Fruit fly (Drosophila melanogaster) whole organism, embryonic: ENCODE results near the gene DNAlig4.

Source experiments
- Antp ChIP-seq: fragments of 200-800 bp; sonication (Bioruptor generic); optimal IDR thresholded peaks from 3 replicates; lab custom pipeline; 2016; ENCODE audit warnings: missing biosample characterization, missing genetic modification characterization
- Bdp1 ChIP-seq: fragments of 200-800 bp; sonication (Bioruptor generic); optimal IDR thresholded peaks from 3 replicates; lab custom pipeline; 2016; ENCODE audit warnings: missing biosample characterization, missing genetic modification characterization
- CG11695 ChIP-seq: fragments of 200-800 bp; sonication (Bioruptor generic); IDR thresholded peaks from 3 replicates; pipeline ENCODE4 v1.3.6; 2022; ENCODE audit warnings: missing biosample characterization, missing genetic modification characterization
- CG1233 ChIP-seq: fragments of 200-800 bp; sonication (Bioruptor generic); optimal IDR thresholded peaks from 4 replicates; lab custom pipeline; 2018; ENCODE audit warnings: missing biosample characterization, mild to moderate bottlenecking, missing genetic modification characterization
- CG12659 ChIP-seq: fragments of 200-800 bp; sonication (Bioruptor generic); optimal IDR thresholded peaks from 3 replicates; lab custom pipeline; 2017; ENCODE audit warnings: mild to moderate bottlenecking, missing biosample characterization, missing genetic modification reagents, missing genetic modification characterization
- CG12769 ChIP-seq: fragments of 200-800 bp; sonication (Bioruptor generic); optimal IDR thresholded peaks from 2 replicates; lab custom pipeline; 2019; ENCODE audit warnings: missing biosample characterization, mild to moderate bottlenecking, missing genetic modification characterization, moderate library complexity
- CG1602 ChIP-seq: fragments of 200-800 bp; sonication (Bioruptor generic); optimal IDR thresholded peaks from 3 replicates; lab custom pipeline; 2016; ENCODE audit warnings: missing biosample characterization, missing genetic modification characterization
- CG17359 ChIP-seq: fragments of 200-800 bp; sonication (Bioruptor generic); optimal IDR thresholded peaks from 3 replicates; lab custom pipeline; 2018; ENCODE audit warnings: missing biosample characterization, mild to moderate bottlenecking, missing genetic modification characterization, moderate library complexity
- CG17568 ChIP-seq: fragments of 200-800 bp; sonication (Bioruptor generic); optimal IDR thresholded peaks from 2 replicates; lab custom pipeline; 2018; ENCODE audit warnings: missing biosample characterization, mild to moderate bottlenecking, missing genetic modification characterization, moderate library complexity
- CG17829 ChIP-seq: fragments of 200-800 bp; optimal IDR thresholded peaks from 2 replicates; lab custom pipeline; 2019; ENCODE audit warnings: missing biosample characterization, mild to moderate bottlenecking, missing genetic modification characterization, moderate library complexity
- CG2120 ChIP-seq: fragments of 200-800 bp; sonication (Bioruptor generic); optimal IDR thresholded peaks from 3 replicates; lab custom pipeline; 2016; ENCODE audit warnings: missing biosample characterization, missing genetic modification characterization
- CG2678 ChIP-seq: fragments of 200-800 bp; sonication (Bioruptor generic); optimal IDR thresholded peaks from 3 replicates; lab custom pipeline; 2019; ENCODE audit warnings: missing biosample characterization, mild to moderate bottlenecking, missing genetic modification characterization, moderate library complexity
- CG34376 ChIP-seq: fragments of 200-800 bp; sonication (Bioruptor generic); optimal IDR thresholded peaks from 2 replicates; lab custom pipeline; 2018; ENCODE audit warnings: missing biosample characterization, mild to moderate bottlenecking, missing genetic modification characterization
- CG4328 ChIP-seq: fragments of 200-800 bp; sonication (Bioruptor generic); optimal IDR thresholded peaks from 3 replicates; lab custom pipeline; 2017; ENCODE audit warnings: missing biosample characterization, missing genetic modification reagents, missing genetic modification characterization
- CG4360 ChIP-seq: fragments of 200-800 bp; sonication (Bioruptor generic); IDR thresholded peaks from 2 replicates; pipeline ENCODE4 v1.3.6; 2022; ENCODE audit warnings: missing biosample characterization, missing genetic modification characterization
- CG6175 ChIP-seq: fragments of 200-800 bp; sonication (Bioruptor generic); IDR thresholded peaks from 3 replicates; pipeline ENCODE4 v1.3.6; 2022; ENCODE audit warnings: missing biosample characterization, missing genetic modification characterization
- CG6272 ChIP-seq: fragments of 200-800 bp; sonication (Bioruptor generic); IDR thresholded peaks from 2 replicates; pipeline ENCODE4 v1.3.6; 2022; ENCODE audit warnings: missing biosample characterization, missing genetic modification characterization
- CG6689 ChIP-seq: fragments of 200-800 bp; sonication (Bioruptor generic); IDR thresholded peaks from 2 replicates; pipeline ENCODE4 v1.3.6; 2022; ENCODE audit warnings: missing biosample characterization, missing genetic modification characterization
- CG6813 ChIP-seq: fragments of 200-800 bp; sonication (Bioruptor generic); optimal IDR thresholded peaks from 2 replicates; lab custom pipeline; 2017; ENCODE audit warnings: missing biosample characterization, missing genetic modification characterization, mild to moderate bottlenecking, moderate library complexity, missing genetic modification reagents
- CG9817 ChIP-seq: fragments of 200-800 bp; sonication (Bioruptor generic); optimal IDR thresholded peaks from 2 replicates; lab custom pipeline; 2018; ENCODE audit warnings: missing biosample characterization, mild to moderate bottlenecking, missing genetic modification characterization, moderate library complexity
- CG9932 ChIP-seq: fragments of 200-800 bp; sonication (Bioruptor generic); IDR thresholded peaks from 2 replicates; pipeline ENCODE4 v1.3.6; 2022; ENCODE audit warnings: missing biosample characterization, missing genetic modification characterization
- CrebB ChIP-seq: fragments of 200-800 bp; sonication (Bioruptor generic); optimal IDR thresholded peaks from 3 replicates; lab custom pipeline; 2018; ENCODE audit warnings: missing biosample characterization, mild to moderate bottlenecking, missing genetic modification characterization
- Dip3 ChIP-seq: fragments of 200-800 bp; sonication (Bioruptor generic); optimal IDR thresholded peaks from 3 replicates; lab custom pipeline; 2016; ENCODE audit warnings: missing biosample characterization, missing genetic modification characterization
- HLH4C ChIP-seq: fragments of 200-800 bp; sonication (Bioruptor generic); IDR thresholded peaks from 3 replicates; pipeline ENCODE4 v1.3.6; 2022; ENCODE audit warnings: missing biosample characterization, missing genetic modification characterization; ENCODE audit not compliant: partially characterized antibody
- Hmr ChIP-seq: fragments of 200-800 bp; sonication (Bioruptor generic); optimal IDR thresholded peaks from 3 replicates; lab custom pipeline; 2017; ENCODE audit warnings: mild to moderate bottlenecking, missing biosample characterization, missing genetic modification reagents, missing genetic modification characterization
- Mad ChIP-seq: fragments of 200-800 bp; sonication (Bioruptor generic); optimal IDR thresholded peaks from 2 replicates; lab custom pipeline; 2016; ENCODE audit warnings: missing biosample characterization, missing genetic modification characterization
- Med ChIP-seq: fragments of 200-800 bp; sonication (Bioruptor generic); peaks from one replicate; lab custom pipeline; 2016; ENCODE audit warnings: missing biosample characterization, missing genetic modification characterization, mild to moderate bottlenecking, inconsistent platforms, moderate library complexity
- Meics ChIP-seq: fragments of 200-800 bp; sonication (Bioruptor generic); optimal IDR thresholded peaks from 2 replicates; lab custom pipeline; 2017; ENCODE audit warnings: missing biosample characterization, mild to moderate bottlenecking, missing genetic modification characterization
- NFAT ChIP-seq: fragments of 200-800 bp; sonication (Bioruptor generic); IDR thresholded peaks from 2 replicates; pipeline ENCODE4 v1.3.6; 2022; ENCODE audit warnings: missing biosample characterization, missing genetic modification characterization
- Nf-YA ChIP-seq: fragments of 200-800 bp; sonication (Bioruptor generic); IDR thresholded peaks from 2 replicates; pipeline ENCODE4 v1.3.6; 2022; ENCODE audit warnings: missing biosample characterization, missing genetic modification characterization
- Nf-YB ChIP-seq: fragments of 200-800 bp; sonication (Bioruptor generic); optimal IDR thresholded peaks from 3 replicates; lab custom pipeline; 2019; ENCODE audit warnings: missing biosample characterization, mild to moderate bottlenecking, missing genetic modification characterization, moderate library complexity
- Opbp ChIP-seq: fragments of 200-800 bp; sonication (Bioruptor generic); IDR thresholded peaks from 3 replicates; pipeline ENCODE4 v1.3.6; 2022; ENCODE audit warnings: missing biosample characterization, missing genetic modification characterization; ENCODE audit not compliant: partially characterized antibody
- Poxn ChIP-seq: fragments of 200-800 bp; sonication (Bioruptor generic); IDR thresholded peaks from 2 replicates; pipeline ENCODE4 v1.3.6; 2022; ENCODE audit warnings: missing biosample characterization, missing genetic modification characterization
- Rfx ChIP-seq: fragments of 200-800 bp; sonication (Bioruptor generic); IDR thresholded peaks from 2 replicates; pipeline ENCODE4 v1.3.6; 2022; ENCODE audit warnings: missing biosample characterization, missing genetic modification characterization
- Sox100B ChIP-seq: fragments of 200-800 bp; sonication (Bioruptor generic); optimal IDR thresholded peaks from 3 replicates; lab custom pipeline; 2018; ENCODE audit warnings: missing biosample characterization, mild to moderate bottlenecking, missing genetic modification characterization
- Stat92E ChIP-seq, 3 experiments: fragments of >200 bp in 2 of 3; fragments of 200-800 bp in 1 of 3; sonication (Bioruptor generic) in 1 of 3; optimal IDR thresholded peaks; 2 replicates each; lab custom pipeline; 2017 to 2019; ENCODE audit warnings: missing biosample characterization in 3 of 3, missing genetic modification characterization in 3 of 3, mild to moderate bottlenecking in 1 of 3, moderate library complexity in 1 of 3
- ab ChIP-seq: fragments of 200-800 bp; sonication (Bioruptor generic); optimal IDR thresholded peaks from 2 replicates; lab custom pipeline; 2016; ENCODE audit warnings: missing biosample characterization, missing genetic modification characterization
- ci ChIP-seq: fragments of 200-800 bp; sonication (Bioruptor generic); IDR thresholded peaks from 3 replicates; pipeline ENCODE4 v1.3.6; 2022; ENCODE audit warnings: missing biosample characterization, missing genetic modification characterization
- corto ChIP-seq: fragments of 200-800 bp; sonication (Bioruptor generic); optimal IDR thresholded peaks from 2 replicates; lab custom pipeline; 2016; ENCODE audit warnings: missing biosample characterization, mild to moderate bottlenecking, missing genetic modification characterization, moderate library complexity
- croc ChIP-seq: fragments of 200-800 bp; sonication (Bioruptor generic); conservative IDR thresholded peaks from 3 replicates; pipeline ENCODE4 v1.3.6; 2022; ENCODE audit warnings: missing biosample characterization, missing genetic modification characterization
- cwo ChIP-seq: fragments of 200-800 bp; sonication (Bioruptor generic); optimal IDR thresholded peaks from 3 replicates; lab custom pipeline; 2017; ENCODE audit warnings: missing biosample characterization, missing genetic modification characterization, mild to moderate bottlenecking, moderate library complexity, missing genetic modification reagents
- dpn ChIP-seq, 2 experiments: fragments of 200-800 bp; sonication (Bioruptor generic); optimal IDR thresholded peaks; 3 replicates each; lab custom pipeline; 2016; ENCODE audit warnings: missing biosample characterization in 2 of 2, missing genetic modification characterization in 2 of 2
- ham ChIP-seq: fragments of 200-800 bp; sonication (Bioruptor generic); IDR thresholded peaks from 2 replicates; pipeline ENCODE4 v1.3.6; 2022; ENCODE audit warnings: missing biosample characterization, missing genetic modification characterization
- inv ChIP-seq: fragments of 200-800 bp; sonication (Bioruptor generic); IDR thresholded peaks from 2 replicates; pipeline ENCODE4 v1.3.6; 2022; ENCODE audit warnings: missing biosample characterization, missing genetic modification characterization; ENCODE audit not compliant: partially characterized antibody
- ken ChIP-seq: fragments of 200-800 bp; sonication (Bioruptor generic); IDR thresholded peaks from 3 replicates; pipeline ENCODE4 v1.3.6; 2022; ENCODE audit warnings: missing biosample characterization, missing genetic modification characterization
- so ChIP-seq: fragments of 200-800 bp; sonication (Bioruptor generic); IDR thresholded peaks from 3 replicates; pipeline ENCODE4 v1.3.6; 2022; ENCODE audit warnings: missing biosample characterization, missing genetic modification characterization
- sug ChIP-seq: fragments of 200-800 bp; optimal IDR thresholded peaks from 2 replicates; lab custom pipeline; 2019; ENCODE audit warnings: missing biosample characterization, mild to moderate bottlenecking, missing genetic modification characterization, moderate library complexity
- tap ChIP-seq: fragments of 200-800 bp; optimal IDR thresholded peaks from 3 replicates; lab custom pipeline; 2019; ENCODE audit warnings: missing biosample characterization, mild to moderate bottlenecking, missing genetic modification characterization, moderate library complexity
- tna ChIP-seq: fragments of 200-800 bp; sonication (Bioruptor generic); IDR thresholded peaks from 2 replicates; pipeline ENCODE4 v1.3.6; 2022; ENCODE audit warnings: missing biosample characterization, missing genetic modification characterization; ENCODE audit not compliant: partially characterized antibody
- toy ChIP-seq: fragments of 200-800 bp; sonication (Bioruptor generic); IDR thresholded peaks from 2 replicates; pipeline ENCODE4 v1.3.6; 2022; ENCODE audit warnings: missing biosample characterization, missing genetic modification characterization

DNAlig4 gene

DNA sequence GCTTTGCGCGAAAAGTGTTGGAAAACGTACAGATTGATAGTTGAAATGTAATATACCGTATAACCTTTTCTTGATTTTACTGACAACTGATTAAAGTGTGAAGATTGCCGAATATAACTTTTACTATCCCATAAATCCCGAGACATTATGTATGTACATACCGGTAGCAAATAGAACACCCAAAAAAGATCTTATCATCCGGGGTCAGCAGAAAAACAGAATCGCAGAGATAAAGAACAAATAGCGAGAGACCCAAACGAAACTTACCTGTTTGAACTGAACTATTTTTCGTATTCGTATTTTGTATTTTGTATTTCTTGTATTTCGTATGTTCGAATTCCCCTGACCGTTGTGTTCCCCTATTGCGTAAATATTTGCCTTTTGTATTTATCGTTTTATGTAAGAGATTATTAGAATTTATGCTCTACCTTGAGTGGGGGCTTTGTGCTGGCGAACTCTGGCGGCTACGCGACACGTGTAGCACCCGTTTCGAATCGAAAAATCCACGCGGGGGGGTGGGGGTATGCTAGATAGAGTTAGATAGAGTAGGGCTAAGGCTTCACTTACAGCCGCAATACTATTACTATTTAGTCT lies 34.2 kb downstream of the DNAlig4 start (continued):
- TF ChIP-seq Stat92E (GFP tag; optimal IDR thresholded peaks at IDR 0.05; lab: Kevin White, UChicago) (no peak), Med (GFP tag; lab: Kevin White, UChicago) (peak; percentile 64), Meics (GFP tag; lab: Kevin White, UChicago) (peak; percentile 24), CG1233 (peak; percentile 35), CG1602 (no peak), CG17568 (GFP tag; lab: Kevin White, UChicago) (no peak), ham (no peak), Mad (GFP tag; lab: Kevin White, UChicago) (no peak), CG4360 (GFP tag; lab: Robert Waterston, UW) (no peak), cwo (GFP tag; lab: Kevin White, UChicago) (peak; percentile 81), CG6689 (GFP tag; lab: Robert Waterston, UW) (no peak), Hmr (peak; percentile 58), CG4328 (peak; percentile 6), ci (GFP tag; lab: Robert Waterston, UW) (peak; percentile 53; the same call in 2 of the 3 replicates), CG9932 (GFP tag; lab: Robert Waterston, UW) (no peak), Poxn (GFP tag; lab: Robert Waterston, UW) (no peak), so (GFP tag; lab: Robert Waterston, UW) (peak; percentile 27; the same call in 1 of the 3 replicates), CG9817 (no peak), CG2678 (tag; lab: Kevin White, UChicago) (peak; percentile 32), corto (no peak), sug (tag; lab: Kevin White, UChicago) (peak; percentile 37), Opbp (no peak), Dip3 (GFP tag; lab: Kevin White, UChicago) (no peak), CG2120 (GFP tag; lab: Kevin White, UChicago) (peak; percentile 30), NFAT (GFP tag; lab: Robert Waterston, UW) (peak; percentile 26; the same call in 1 of the 2 replicates)

DNA sequence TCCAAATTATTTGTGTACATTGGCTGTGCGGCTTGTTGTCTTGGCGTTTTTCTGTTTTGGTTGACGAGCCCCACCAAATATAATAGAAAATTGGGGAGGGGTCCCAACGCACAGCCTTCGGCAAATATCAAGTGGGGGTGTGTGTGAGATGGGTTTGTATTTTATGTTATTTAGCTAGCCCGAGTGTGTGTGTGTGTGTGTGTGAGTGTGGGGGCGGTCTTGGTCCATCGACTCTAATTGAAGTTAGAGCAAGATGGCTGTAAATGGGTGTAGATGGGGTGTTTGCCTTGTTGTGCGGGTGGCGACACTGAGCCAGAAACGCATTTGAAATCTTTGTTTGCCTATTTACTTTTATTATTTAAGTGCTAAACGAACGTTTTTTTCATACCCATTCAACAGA lies 35.0 kb downstream of the DNAlig4 start:
- TF ChIP-seq CG6813 (GFP tag; lab: Kevin White, UChicago) (peak; percentile 25), Bdp1 (GFP tag; lab: Kevin White, UChicago) (no peak), dpn (GFP tag; optimal IDR thresholded peaks at IDR 0.05; lab: Kevin White, UChicago) (no peak), tna (GFP tag; lab: Robert Waterston, UW) (no peak), Nf-YB (GFP tag; lab: Kevin White, UChicago) (no peak), toy (GFP tag; lab: Robert Waterston, UW) (no peak), CG12769 (tag; lab: Kevin White, UChicago) (peak; percentile 37), ab (GFP tag; lab: Kevin White, UChicago) (no peak), tap (tag; lab: Kevin White, UChicago) (no peak), croc (GFP tag; lab: Robert Waterston, UW) (no peak), Rfx (GFP tag; lab: Robert Waterston, UW) (peak; percentile 46; the same call in 1 of the 2 replicates), CrebB (tag; lab: Kevin White, UChicago) (no peak), Antp (no peak), CG6175 (GFP tag; lab: Robert Waterston, UW) (no peak), CG34376 (GFP tag; lab: Kevin White, UChicago) (no peak), Nf-YA (GFP tag; lab: Robert Waterston, UW) (0 out of 2 replicates have a peak, but pooled peaks have one; percentile 15), Mad (GFP tag; lab: Kevin White, UChicago) (no peak), HLH4C (GFP tag; lab: Robert Waterston, UW) (no peak), CG17359 (peak; percentile 26), inv (GFP tag; lab: Robert Waterston, UW) (no peak), CG17829 (tag; lab: Kevin White, UChicago) (no peak), Sox100B (GFP tag; lab: Kevin White, UChicago) (peak; percentile 27), CG11695 (GFP tag; lab: Robert Waterston, UW) (peak; percentile 15; the same call in 1 of the 3 replicates), CG12659 (GFP tag; lab: Kevin White, UChicago) (peak; percentile 13), ken (GFP tag; lab: Robert Waterston, UW) (no peak), CG6272 (GFP tag; lab: Robert Waterston, UW) (no peak)
